Fruit fly (Drosophila melanogaster): ENCODE results near the gene CG8765.

dm6 chr3L:19701662-19702061 lies 14.5 kb upstream of the CG8765 start:
- TF ChIP-seq CG8478 (optimal IDR thresholded peaks at IDR 0.05) (no peak), EcR (GFP tag; optimal IDR thresholded peaks at IDR 0.05) (no peak), Dll (optimal IDR thresholded peaks at IDR 0.05) (no peak), usp (GFP tag; optimal IDR thresholded peaks at IDR 0.05) (no peak)
